Worm (Caenorhabditis elegans) whole organism, L2 larva: ENCODE measurements around the gene urm-1.

ENCODE experiments used
- C34F6.9 ChIP-seq: fragments of 150-350 bp; optimal IDR thresholded peaks from 2 replicates; lab custom pipeline; 2014; ENCODE audit warnings: missing biosample characterization, missing genetic modification characterization
- F13H6.1 ChIP-seq: sonication (generic microtip); optimal IDR thresholded peaks from 2 replicates; lab custom pipeline; 2016; ENCODE audit warnings: missing genetic modification characterization, missing compliant biosample characterization
- Y55F3AM.14 ChIP-seq: fragments of 200-800 bp; sonication (Bioruptor generic); optimal IDR thresholded peaks from 2 replicates; lab custom pipeline; 2018; ENCODE audit warnings: mild to moderate bottlenecking, missing genetic modification characterization, missing compliant biosample characterization
- ZK546.5 ChIP-seq: sonication (generic microtip); optimal IDR thresholded peaks from 2 replicates; lab custom pipeline; 2017; ENCODE audit warnings: missing biosample characterization, missing genetic modification characterization
- alr-1 ChIP-seq: fragments of 150-350 bp; optimal IDR thresholded peaks from 2 replicates; lab custom pipeline; 2014; ENCODE audit warnings: missing biosample characterization, missing genetic modification characterization
- ama-1 ChIP-seq: fragments of 150-350 bp; optimal IDR thresholded peaks from 2 replicates; lab custom pipeline; 2018; ENCODE audit warnings: inconsistent platforms
- blmp-1 ChIP-seq: sonication (generic microtip); optimal IDR thresholded peaks from 2 replicates; lab custom pipeline; 2017; ENCODE audit warnings: missing genetic modification characterization, mild to moderate bottlenecking, missing compliant biosample characterization, antibody characterized with exemption, moderate library complexity; ENCODE audit not compliant: insufficient read depth
- ceh-16 ChIP-seq: fragments of 150-350 bp; optimal IDR thresholded peaks from 2 replicates; lab custom pipeline; 2014; ENCODE audit warnings: missing biosample characterization, missing genetic modification characterization
- ceh-82 ChIP-seq: fragments of 150-350 bp; optimal IDR thresholded peaks from 2 replicates; lab custom pipeline; 2014; ENCODE audit warnings: missing biosample characterization, missing genetic modification characterization
- crh-2 ChIP-seq: sonication (generic microtip); optimal IDR thresholded peaks from 2 replicates; lab custom pipeline; 2017; ENCODE audit warnings: missing biosample characterization, missing genetic modification characterization
- dmd-4 ChIP-seq: sonication (generic microtip); optimal IDR thresholded peaks from 2 replicates; lab custom pipeline; 2017; ENCODE audit warnings: missing biosample characterization, missing genetic modification characterization
- egl-27 ChIP-seq: sonication (generic microtip); optimal IDR thresholded peaks from 3 replicates; lab custom pipeline; 2017; ENCODE audit warnings: missing biosample characterization, missing genetic modification reagents, missing genetic modification characterization
- elt-1 ChIP-seq: fragments of 150-350 bp; optimal IDR thresholded peaks from 2 replicates; lab custom pipeline; 2014; ENCODE audit warnings: missing biosample characterization, missing genetic modification characterization
- elt-3 ChIP-seq: sonication (generic microtip); optimal IDR thresholded peaks from 2 replicates; lab custom pipeline; 2017; ENCODE audit warnings: missing biosample characterization, missing genetic modification characterization
- fos-1 ChIP-seq: fragments of 150-350 bp; optimal IDR thresholded peaks from 2 replicates; lab custom pipeline; 2014; ENCODE audit warnings: missing biosample characterization, missing genetic modification characterization
- gmeb-1 ChIP-seq: fragments of 150-350 bp; optimal IDR thresholded peaks from 2 replicates; lab custom pipeline; 2014; ENCODE audit warnings: missing biosample characterization, missing genetic modification characterization
- lin-13 ChIP-seq: fragments of 150-350 bp; optimal IDR thresholded peaks from 2 replicates; lab custom pipeline; 2014; ENCODE audit warnings: missing biosample characterization, missing genetic modification reagents, missing genetic modification characterization
- lin-39 ChIP-seq: fragments of 150-350 bp; optimal IDR thresholded peaks from 2 replicates; lab custom pipeline; 2014; ENCODE audit warnings: missing biosample characterization, missing genetic modification reagents, missing genetic modification characterization
- lsy-2 ChIP-seq, 2 experiments: fragments of 150-350 bp in 1 of 2; sonication (generic microtip) in 1 of 2; optimal IDR thresholded peaks; 2 replicates each; lab custom pipeline; 2014 to 2017; ENCODE audit warnings: missing biosample characterization in 2 of 2, missing genetic modification characterization in 2 of 2
- mbf-1 ChIP-seq: sonication (generic microtip); optimal IDR thresholded peaks from 2 replicates; lab custom pipeline; 2017; ENCODE audit warnings: missing biosample characterization, missing genetic modification characterization
- mdl-1 ChIP-seq, 2 experiments: fragments of 150-350 bp in 1 of 2; sonication (generic microtip) in 1 of 2; optimal IDR thresholded peaks; 2 replicates each; lab custom pipeline; 2017; ENCODE audit warnings: missing biosample characterization in 2 of 2, missing genetic modification characterization in 2 of 2
- nhr-11 ChIP-seq: fragments of 150-350 bp; optimal IDR thresholded peaks from 2 replicates; lab custom pipeline; 2014; ENCODE audit warnings: missing biosample characterization, missing genetic modification characterization
- nhr-12 ChIP-seq: fragments of 150-350 bp; optimal IDR thresholded peaks from 2 replicates; lab custom pipeline; 2014; ENCODE audit warnings: missing biosample characterization, missing genetic modification characterization
- nhr-129 ChIP-seq: fragments of 150-350 bp; optimal IDR thresholded peaks from 2 replicates; lab custom pipeline; 2014; ENCODE audit warnings: missing biosample characterization, missing genetic modification characterization
- nhr-21 ChIP-seq: fragments of 150-350 bp; optimal IDR thresholded peaks from 2 replicates; lab custom pipeline; 2014; ENCODE audit warnings: missing biosample characterization, missing genetic modification characterization
- nhr-237 ChIP-seq: fragments of 150-350 bp; optimal IDR thresholded peaks from 2 replicates; lab custom pipeline; 2014; ENCODE audit warnings: missing biosample characterization, missing genetic modification characterization
- nhr-25 ChIP-seq: fragments of 150-350 bp; sonication (generic microtip); optimal IDR thresholded peaks from 3 replicates; lab custom pipeline; 2014; ENCODE audit warnings: missing biosample characterization, missing genetic modification characterization
- nhr-6 ChIP-seq: fragments of 150-350 bp; optimal IDR thresholded peaks from 2 replicates; lab custom pipeline; 2014; ENCODE audit warnings: missing biosample characterization, missing genetic modification characterization
- nhr-77 ChIP-seq: fragments of 150-350 bp; optimal IDR thresholded peaks from 2 replicates; lab custom pipeline; 2014; ENCODE audit warnings: missing biosample characterization, missing genetic modification characterization
- peb-1 ChIP-seq: fragments of 150-350 bp; optimal IDR thresholded peaks from 2 replicates; lab custom pipeline; 2014; ENCODE audit warnings: missing biosample characterization, missing genetic modification characterization
- skn-1 ChIP-seq: sonication (generic microtip); optimal IDR thresholded peaks from 2 replicates; lab custom pipeline; 2017; ENCODE audit warnings: missing biosample characterization, missing genetic modification characterization
- sma-3 ChIP-seq: sonication (generic microtip); optimal IDR thresholded peaks from 2 replicates; lab custom pipeline; 2016; ENCODE audit warnings: missing genetic modification reagents, missing genetic modification characterization, missing compliant biosample characterization
- sma-9 ChIP-seq, 2 experiments: fragments of 150-350 bp in 1 of 2; sonication (generic microtip) in 1 of 2; optimal IDR thresholded peaks; 2 replicates each; lab custom pipeline; 2014 to 2016; ENCODE audit warnings: missing genetic modification characterization in 2 of 2, mild to moderate bottlenecking in 1 of 2, missing biosample characterization in 1 of 2, missing compliant biosample characterization in 1 of 2, missing genetic modification reagents in 1 of 2, moderate library complexity in 1 of 2
- snpc-4 ChIP-seq: fragments of 150-350 bp; optimal IDR thresholded peaks from 2 replicates; lab custom pipeline; 2014; ENCODE audit warnings: missing biosample characterization, missing genetic modification characterization
- unc-39 ChIP-seq: fragments of 150-350 bp; optimal IDR thresholded peaks from 2 replicates; lab custom pipeline; 2014; ENCODE audit warnings: missing biosample characterization, missing genetic modification characterization
- unc-55 ChIP-seq: fragments of 150-350 bp; sonication (generic microtip); optimal IDR thresholded peaks from 3 replicates; lab custom pipeline; 2014; ENCODE audit warnings: missing biosample characterization, missing genetic modification reagents, missing genetic modification characterization
- zag-1 ChIP-seq: fragments of 150-350 bp; optimal IDR thresholded peaks from 2 replicates; lab custom pipeline; 2014; ENCODE audit warnings: missing biosample characterization, missing genetic modification characterization
- ztf-11 ChIP-seq: sonication (generic microtip); optimal IDR thresholded peaks from 2 replicates; lab custom pipeline; 2017; ENCODE audit warnings: missing biosample characterization, missing genetic modification characterization

Gene urm-1

DNA sequence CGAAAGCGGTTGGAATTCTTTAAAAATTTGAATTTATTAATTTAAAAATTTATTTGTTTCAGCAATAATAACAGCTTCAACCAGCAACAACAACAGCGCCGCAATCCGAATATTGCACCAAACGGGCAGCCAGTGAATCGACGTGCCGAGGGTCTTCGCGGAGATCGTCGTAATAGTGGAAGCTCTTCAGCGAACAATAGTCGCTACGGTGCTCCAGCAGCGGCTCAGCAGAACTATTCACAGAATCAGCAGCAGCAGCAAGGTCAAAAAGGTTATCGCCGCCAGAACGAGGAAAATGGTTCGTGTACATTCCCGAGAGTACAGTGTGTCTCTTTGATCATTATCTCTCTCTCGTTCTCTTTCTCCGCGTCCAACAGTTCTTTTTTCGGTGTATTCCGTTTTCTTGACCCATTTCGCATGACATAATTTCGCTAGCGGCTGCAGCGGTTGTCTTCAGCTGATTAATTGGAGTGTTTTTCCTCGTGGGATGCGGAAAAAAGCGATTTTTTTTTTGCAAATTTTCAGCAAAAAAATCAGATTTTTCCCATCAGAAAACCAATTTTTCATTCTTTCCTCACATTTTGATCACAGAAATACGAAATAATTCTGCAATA is 42.2 kb upstream of the urm-1 start:
- TF ChIP-seq C34F6.9 (tag; lab: Kevin White, UChicago) (no peak), nhr-237 (no peak)

DNA sequence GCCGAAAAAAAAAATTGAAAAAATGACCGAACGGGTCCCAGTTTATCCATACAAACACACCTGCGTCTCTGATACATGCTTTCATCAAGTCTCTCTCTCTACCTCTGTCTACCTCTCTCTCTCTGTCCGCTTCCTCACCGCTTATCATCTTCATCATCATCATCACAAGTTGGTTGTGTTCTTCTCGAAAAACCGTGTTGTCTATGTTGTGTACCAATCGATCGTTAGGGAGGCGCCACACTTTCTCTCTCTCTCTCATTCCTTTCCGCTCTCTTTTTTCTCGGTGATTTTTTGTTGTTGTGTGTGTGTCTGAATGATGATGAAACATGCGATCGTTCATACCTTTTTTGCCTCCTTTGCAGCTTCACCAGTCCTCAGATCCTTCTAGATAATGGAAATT is 41.6 kb upstream of the urm-1 start:
- TF ChIP-seq C34F6.9 (tag; lab: Kevin White, UChicago): peak; percentile 40
- no peak for TF ChIP-seq mbf-1 (tag; lab: Kevin White, UChicago)
- TF ChIP-seq F13H6.1 (tag; lab: Kevin White, UChicago): peak; percentile 10
- peak; percentile 17 for TF ChIP-seq blmp-1
- no peak for TF ChIP-seq nhr-11 (tag; lab: Kevin White, UChicago)
- no peak for TF ChIP-seq ama-1 (lab: Kevin White, UChicago)
- TF ChIP-seq unc-39: no peak
- TF ChIP-seq sma-9 (GFP tag; optimal IDR thresholded peaks at IDR 0.05; lab: Kevin White, UChicago): peak; percentile 12
- no peak for TF ChIP-seq sma-9 (tag; optimal IDR thresholded peaks at IDR 0.05; lab: Kevin White, UChicago)
- peak; percentile 2 for TF ChIP-seq lin-13
- peak in 1 of 2 experiments; percentile 53 for TF ChIP-seq lsy-2 (tag; optimal IDR thresholded peaks at IDR 0.05; lab: Kevin White, UChicago)
- peak; percentile 77 for TF ChIP-seq nhr-129 (tag; lab: Kevin White, UChicago)
- no peak for TF ChIP-seq Y55F3AM.14 (GFP tag; lab: Kevin White, UChicago)
- no peak for TF ChIP-seq zag-1
- no peak for TF ChIP-seq nhr-77 (tag; lab: Kevin White, UChicago)
- TF ChIP-seq egl-27 (tag; lab: Kevin White, UChicago): no peak
- TF ChIP-seq skn-1: peak; percentile 3
- TF ChIP-seq peb-1 (tag; lab: Kevin White, UChicago): no peak
- peak; percentile 51 for TF ChIP-seq sma-3
- peak; percentile 43 for TF ChIP-seq crh-2 (tag; lab: Kevin White, UChicago)
- TF ChIP-seq elt-3 (tag; lab: Kevin White, UChicago): no peak
- no peak for TF ChIP-seq ZK546.5
- peak; percentile 29 for TF ChIP-seq nhr-21
- peak; percentile 64 for TF ChIP-seq fos-1 (tag; lab: Kevin White, UChicago)
- peak; percentile 68 for TF ChIP-seq nhr-25
- no peak for TF ChIP-seq nhr-12

DNA sequence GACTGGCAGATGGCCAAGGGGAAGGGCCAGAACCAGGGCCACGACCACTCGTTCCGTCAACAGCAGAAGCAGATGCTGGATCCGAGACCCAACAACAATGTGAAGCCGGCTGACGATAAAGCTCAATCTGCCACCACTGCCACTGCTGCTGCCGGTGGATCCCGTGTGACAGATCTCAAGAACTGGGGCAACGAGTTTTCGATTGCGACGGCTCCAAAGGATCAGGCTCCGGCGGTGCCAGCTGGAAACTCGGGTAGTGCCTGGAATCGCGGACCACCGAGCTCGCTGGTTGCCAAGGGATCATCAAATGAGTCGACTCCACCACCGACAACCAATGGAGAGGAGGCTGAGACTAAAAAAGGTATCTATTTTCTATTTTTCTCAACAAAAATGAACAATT is 40.8 kb upstream of the urm-1 start:
- no peak for TF ChIP-seq lin-13
- no peak for TF ChIP-seq lin-39 (tag; lab: Kevin White, UChicago)
- TF ChIP-seq unc-55: no peak
- no peak for TF ChIP-seq ceh-16 (tag; lab: Kevin White, UChicago)
- no peak for TF ChIP-seq mdl-1 (tag; optimal IDR thresholded peaks at IDR 0.05; lab: Kevin White, UChicago)
- TF ChIP-seq mbf-1 (tag; lab: Kevin White, UChicago): no peak

DNA sequence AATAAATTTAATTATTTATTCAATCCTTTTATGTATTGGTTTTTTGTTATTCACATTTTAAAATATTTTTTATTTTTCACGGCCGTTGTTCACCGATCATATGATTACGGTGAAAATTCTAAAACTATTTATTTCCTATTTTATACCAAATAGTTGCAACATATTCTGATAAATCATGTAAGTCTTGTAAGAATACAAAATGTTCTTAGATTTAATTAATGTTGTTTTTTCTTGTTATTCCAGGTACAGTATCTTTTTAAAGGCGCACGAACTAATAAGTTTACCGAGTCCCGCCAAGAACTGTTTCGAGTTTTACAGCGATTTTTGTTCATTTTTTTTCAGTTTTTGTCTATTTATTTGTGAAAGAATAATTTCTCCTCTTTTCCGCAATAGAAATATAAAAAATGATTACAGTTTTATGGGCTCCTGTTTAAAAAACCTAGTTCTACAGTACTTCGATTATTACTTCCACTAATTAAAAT is 35.7 kb upstream of the urm-1 start, which contains the start of gene D2045.5:
Gene D2045.5, minus strand, starts transcription at position 51 of the 482 bp plus-strand sequence.
- TF ChIP-seq snpc-4 (tag; lab: Kevin White, UChicago): no peak
- no peak for TF ChIP-seq crh-2 (tag; lab: Kevin White, UChicago)
- no peak for TF ChIP-seq fos-1 (tag; lab: Kevin White, UChicago)
- TF ChIP-seq zag-1: no peak
- TF ChIP-seq ztf-11 (tag; lab: Kevin White, UChicago): no peak
- no peak for TF ChIP-seq lin-39 (tag; lab: Kevin White, UChicago)
- no peak for TF ChIP-seq nhr-6 (tag; lab: Kevin White, UChicago)
- no peak for TF ChIP-seq gmeb-1 (tag; lab: Kevin White, UChicago)
- TF ChIP-seq ceh-82: no peak
- TF ChIP-seq ama-1 (lab: Kevin White, UChicago): no peak
- no peak for TF ChIP-seq peb-1 (tag; lab: Kevin White, UChicago)
- no peak for TF ChIP-seq Y55F3AM.14 (GFP tag; lab: Kevin White, UChicago)
- TF ChIP-seq dmd-4 (tag; lab: Kevin White, UChicago): no peak
- TF ChIP-seq nhr-77 (tag; lab: Kevin White, UChicago): no peak
- no peak for TF ChIP-seq mbf-1 (tag; lab: Kevin White, UChicago)
- TF ChIP-seq unc-39: no peak
- TF ChIP-seq nhr-129 (tag; lab: Kevin White, UChicago): no peak
- TF ChIP-seq alr-1 (tag; lab: Kevin White, UChicago): no peak
- no peak for TF ChIP-seq elt-1 (tag; lab: Kevin White, UChicago)
